Worm (Caenorhabditis elegans): ENCODE results near the gene F22F4.4.
A peak's percentile ranks its signal among the peaks of the same experiment; 100 is the strongest.

F22F4.4 gene

DNA sequence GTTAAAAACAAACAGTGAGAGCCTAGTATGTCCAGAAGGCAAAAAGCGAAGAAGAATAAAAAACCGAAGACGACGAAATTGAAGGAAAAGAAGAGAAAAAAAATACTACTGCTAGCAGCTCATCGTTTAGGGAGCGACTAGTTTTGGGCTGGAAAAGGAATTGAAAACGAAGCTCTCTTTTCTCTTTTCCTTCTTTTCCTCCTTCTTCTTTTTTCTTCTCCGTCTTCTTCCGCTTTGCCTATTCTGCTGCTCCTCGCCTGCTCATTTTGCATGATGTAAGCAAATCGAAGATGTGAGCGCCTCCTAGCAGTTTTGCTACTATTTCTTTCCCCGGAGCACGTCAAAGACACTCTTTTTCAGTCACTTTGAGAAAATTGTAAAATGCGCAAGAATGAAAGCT lies 19.6 kb downstream of the F22F4.4 start:
- TF ChIP-seq lsy-2 (tag; optimal IDR thresholded peaks at IDR 0.05) = peak in 1 of 2 experiments; percentile 10
- TF ChIP-seq unc-55 (GFP tag; optimal IDR thresholded peaks at IDR 0.05) = peak; percentile 49
- no peak for TF ChIP-seq dmd-4 (tag; optimal IDR thresholded peaks at IDR 0.05)
- TF ChIP-seq crh-2 (tag; optimal IDR thresholded peaks at IDR 0.05) = peak; percentile 22
- TF ChIP-seq C34F6.9 (tag; optimal IDR thresholded peaks at IDR 0.05) = peak; percentile 40

DNA sequence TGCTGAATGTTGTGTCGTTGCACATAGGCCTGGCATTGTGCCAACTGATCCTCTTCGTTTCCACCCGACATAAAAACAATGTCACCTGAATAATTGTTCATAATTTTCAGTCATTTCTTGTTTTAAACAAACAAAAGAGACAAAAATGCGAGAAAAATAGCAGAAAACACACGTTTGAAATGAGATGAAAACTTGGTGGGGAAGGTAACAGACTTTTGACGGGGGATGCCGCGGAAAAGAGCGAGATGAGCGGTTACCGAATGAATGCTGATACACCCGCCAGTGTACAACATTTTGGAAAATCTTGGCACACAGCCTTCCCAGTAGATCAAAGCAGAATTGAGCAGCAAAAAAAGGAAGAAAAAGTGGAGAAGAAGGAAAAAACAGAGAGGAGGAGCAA lies 23.6 kb downstream of the F22F4.4 start, which contains the start of gene kin-2:
Gene kin-2 (minus strand): TSS at position 101 of the 400 bp plus-strand sequence.
- TF ChIP-seq crh-2 (tag; optimal IDR thresholded peaks at IDR 0.05) (no peak), fos-1 (tag; optimal IDR thresholded peaks at IDR 0.05) (no peak), nhr-23 (tag; optimal IDR thresholded peaks at IDR 0.05) (no peak), nhr-25 (tag; optimal IDR thresholded peaks at IDR 0.05) (no peak), zag-1 (tag; optimal IDR thresholded peaks at IDR 0.05) (no peak), Y55F3AM.14 (GFP tag; optimal IDR thresholded peaks at IDR 0.05) (no peak)

DNA sequence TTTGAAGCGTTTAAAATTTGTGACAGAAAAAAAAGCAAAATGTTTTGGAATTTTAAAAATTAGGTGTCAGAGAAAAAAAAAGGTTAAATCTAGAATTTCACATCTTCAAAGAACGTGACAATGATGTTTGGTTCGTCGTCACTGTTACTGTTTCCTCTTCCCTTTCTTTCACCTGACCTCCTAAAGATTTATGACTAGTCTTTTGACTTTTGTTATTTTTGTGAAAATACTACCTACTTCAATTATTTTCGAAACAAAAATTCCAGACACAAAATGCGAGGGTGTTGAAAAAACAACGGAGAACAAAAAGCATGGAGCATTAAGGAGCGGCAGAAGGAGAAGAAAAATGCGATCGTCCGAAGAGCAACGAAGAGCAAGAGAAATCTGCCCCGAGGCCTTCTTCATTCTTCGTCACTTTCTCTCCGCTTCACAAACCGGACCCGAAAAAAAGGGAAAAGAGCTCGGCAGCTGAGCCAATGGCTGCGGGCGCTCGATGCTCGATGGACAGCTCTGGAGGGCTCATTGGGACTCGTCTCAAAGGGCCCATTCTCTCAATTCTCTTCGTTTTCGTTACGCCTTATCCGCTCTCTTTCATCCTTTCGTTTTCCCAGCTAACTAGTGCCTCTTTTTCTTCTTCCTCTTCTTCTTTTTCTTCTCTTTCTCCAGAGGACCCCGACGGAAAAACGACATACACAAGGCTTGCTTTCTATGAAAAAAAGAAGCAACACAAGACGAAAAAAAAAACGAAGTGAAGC lies 24.9 kb downstream of the F22F4.4 start:
- peak; percentile 54 for TF ChIP-seq nhr-129 (tag; optimal IDR thresholded peaks at IDR 0.05)
- TF ChIP-seq egl-27 (tag; optimal IDR thresholded peaks at IDR 0.05) = peak; percentile 39
- no peak for TF ChIP-seq aly-2 (tag; optimal IDR thresholded peaks at IDR 0.05)
- peak; percentile 35 to 60 for TF ChIP-seq lsy-2 (tag; optimal IDR thresholded peaks at IDR 0.05)
- TF ChIP-seq lin-11 (tag; optimal IDR thresholded peaks at IDR 0.05) = no peak
- no peak for TF ChIP-seq alr-1 (tag; optimal IDR thresholded peaks at IDR 0.05)
- TF ChIP-seq ceh-82 (tag; optimal IDR thresholded peaks at IDR 0.05) = no peak
- TF ChIP-seq nhr-237 (tag; optimal IDR thresholded peaks at IDR 0.05) = no peak
- no peak for TF ChIP-seq ztf-1 (GFP tag; conservative IDR thresholded peaks at IDR 0.05)
- TF ChIP-seq elt-3 (tag; optimal IDR thresholded peaks at IDR 0.05) = no peak
- TF ChIP-seq unc-55 (GFP tag; optimal IDR thresholded peaks at IDR 0.05) = peak; percentile 27
- TF ChIP-seq C34F6.9 (tag; optimal IDR thresholded peaks at IDR 0.05) = peak; percentile 39
- peak; percentile 58 for TF ChIP-seq zag-1 (tag; optimal IDR thresholded peaks at IDR 0.05)
- no peak for TF ChIP-seq fos-1 (tag; optimal IDR thresholded peaks at IDR 0.05)
- no peak for TF ChIP-seq skn-1 (tag; optimal IDR thresholded peaks at IDR 0.05)
- no peak for TF ChIP-seq ztf-11 (tag; optimal IDR thresholded peaks at IDR 0.05)
- TF ChIP-seq nhr-25 (tag; optimal IDR thresholded peaks at IDR 0.05) = peak; percentile 39
- no peak for TF ChIP-seq nhr-23 (tag; optimal IDR thresholded peaks at IDR 0.05)
- TF ChIP-seq sem-4 (tag; optimal IDR thresholded peaks at IDR 0.05) = no peak
- TF ChIP-seq F13H6.1 (tag; optimal IDR thresholded peaks at IDR 0.05) = peak; percentile 54
- TF ChIP-seq mbf-1 (tag; optimal IDR thresholded peaks at IDR 0.05) = no peak
- peak; percentile 49 for TF ChIP-seq mab-5 (tag; optimal IDR thresholded peaks at IDR 0.05)
- no peak for TF ChIP-seq blmp-1 (tag; optimal IDR thresholded peaks at IDR 0.05; ENCODE audit: insufficient read depth)
- no peak for TF ChIP-seq lin-13 (GFP tag; optimal IDR thresholded peaks at IDR 0.05)
- TF ChIP-seq ztf-4 (tag; optimal IDR thresholded peaks at IDR 0.05) = peak; percentile 4

DNA sequence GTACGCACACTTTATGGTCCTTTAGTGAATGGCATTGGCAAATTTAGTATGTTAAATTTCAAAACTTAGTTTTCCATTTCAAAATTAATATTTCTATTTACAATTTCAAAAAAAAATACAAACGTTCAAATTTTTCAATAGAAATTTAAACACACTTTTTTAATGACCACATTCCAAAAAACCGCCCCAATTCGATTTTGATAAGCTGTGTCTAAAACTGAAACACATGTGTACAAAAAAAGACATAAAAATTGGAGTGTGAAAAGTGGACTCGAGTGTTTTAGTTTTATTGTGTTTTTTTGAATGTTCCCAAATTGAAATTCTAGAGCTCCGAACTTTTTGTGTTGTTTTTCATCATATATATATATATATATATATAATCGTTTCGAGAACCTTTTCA lies 25.6 kb downstream of the F22F4.4 start:
- TF ChIP-seq nhr-6 (tag; optimal IDR thresholded peaks at IDR 0.05) (no peak), gmeb-1 (tag; optimal IDR thresholded peaks at IDR 0.05) (no peak), ceh-82 (tag; optimal IDR thresholded peaks at IDR 0.05) (no peak), unc-55 (GFP tag; optimal IDR thresholded peaks at IDR 0.05) (no peak), lsy-2 (tag; optimal IDR thresholded peaks at IDR 0.05) (no peak), C34F6.9 (tag; optimal IDR thresholded peaks at IDR 0.05) (no peak), elt-1 (tag; optimal IDR thresholded peaks at IDR 0.05) (no peak), unc-39 (tag; optimal IDR thresholded peaks at IDR 0.05) (no peak), nhr-25 (tag; optimal IDR thresholded peaks at IDR 0.05) (no peak), snpc-4 (tag; optimal IDR thresholded peaks at IDR 0.05) (no peak), nhr-23 (tag; optimal IDR thresholded peaks at IDR 0.05) (no peak), ztf-1 (GFP tag; conservative IDR thresholded peaks at IDR 0.05) (no peak), zag-1 (tag; optimal IDR thresholded peaks at IDR 0.05) (no peak), R02D3.7 (tag; optimal IDR thresholded peaks at IDR 0.05) (no peak), nhr-237 (tag; optimal IDR thresholded peaks at IDR 0.05) (no peak), Y55F3AM.14 (GFP tag; optimal IDR thresholded peaks at IDR 0.05) (no peak), nhr-10 (tag; optimal IDR thresholded peaks at IDR 0.05) (no peak), mbf-1 (tag; optimal IDR thresholded peaks at IDR 0.05) (no peak)
